Fruit fly (Drosophila melanogaster) whole organism, prepupa: ENCODE measurements around the gene CG17105.

Source experiments
- CG10631 ChIP-seq: fragments of 200-800 bp; sonication (Bioruptor generic); optimal IDR thresholded peaks from 2 replicates; lab custom pipeline; 2016; ENCODE audit warnings: missing biosample characterization, missing genetic modification characterization
- CG10669 ChIP-seq: fragments of 200-800 bp; sonication (Bioruptor generic); optimal IDR thresholded peaks from 3 replicates; lab custom pipeline; 2018; ENCODE audit warnings: missing biosample characterization, mild to moderate bottlenecking, missing genetic modification characterization, moderate library complexity
- CG4318 ChIP-seq: fragments of 200-800 bp; sonication (Bioruptor generic); optimal IDR thresholded peaks from 3 replicates; lab custom pipeline; 2017; ENCODE audit warnings: missing biosample characterization, mild to moderate bottlenecking, missing genetic modification characterization
- Eip78C ChIP-seq: fragments of 200-800 bp; sonication (Bioruptor generic); peaks from one replicate; lab custom pipeline; 2016; ENCODE audit warnings: missing biosample characterization, missing genetic modification characterization
- Met ChIP-seq: fragments of 200-800 bp; sonication (Bioruptor generic); optimal IDR thresholded peaks from 3 replicates; lab custom pipeline; 2016; ENCODE audit warnings: missing biosample characterization, missing genetic modification characterization
- OdsH ChIP-seq: fragments of 200-800 bp; sonication (Bioruptor generic); optimal IDR thresholded peaks from 3 replicates; lab custom pipeline; 2016; ENCODE audit warnings: missing biosample characterization, missing genetic modification characterization
- eg ChIP-seq: fragments of 200-800 bp; sonication (Bioruptor generic); IDR thresholded peaks from 3 replicates; pipeline ENCODE4 v1.3.6; 2022; ENCODE audit warnings: missing biosample characterization, missing genetic modification characterization
- fd59A ChIP-seq: fragments of 200-800 bp; sonication (Bioruptor generic); optimal IDR thresholded peaks from 2 replicates; lab custom pipeline; 2017; ENCODE audit warnings: missing biosample characterization, mild to moderate bottlenecking, missing genetic modification characterization, missing genetic modification reagents
- topi ChIP-seq: fragments of 200-800 bp; sonication (Bioruptor generic); optimal IDR thresholded peaks from 3 replicates; lab custom pipeline; 2016; ENCODE audit warnings: missing biosample characterization, missing genetic modification characterization

CG17105 gene

DNA sequence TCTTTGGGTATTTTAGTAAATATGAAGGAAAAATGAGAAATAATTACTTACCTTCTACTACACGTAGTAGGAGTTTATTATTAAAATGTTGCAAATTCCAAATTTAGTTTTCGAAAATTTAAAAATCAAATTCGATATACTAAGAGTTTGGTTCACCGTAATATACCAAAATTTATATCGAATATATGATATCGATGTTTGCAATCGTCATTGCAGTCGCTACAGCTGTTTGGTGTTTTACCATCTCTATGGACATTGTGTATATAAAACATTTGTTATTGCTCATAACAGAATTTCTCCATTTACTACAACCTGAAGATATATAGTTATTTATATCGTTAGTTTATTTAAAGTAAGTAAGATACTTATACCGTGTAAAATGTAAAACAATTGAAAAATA is 47.9 kb downstream of the CG17105 start, which contains the start of gene CG6443:
Gene CG6443, plus strand, starts transcription at position 228 of the 400 bp plus-strand sequence.
- no peak for TF ChIP-seq fd59A (GFP tag; lab: Kevin White, UChicago)
- TF ChIP-seq CG4318 (GFP tag; lab: Kevin White, UChicago): no peak
- TF ChIP-seq CG10669 (GFP tag; lab: Kevin White, UChicago): no peak
- no peak for TF ChIP-seq eg (GFP tag; lab: Robert Waterston, UW)
- TF ChIP-seq OdsH: no peak
- no peak for TF ChIP-seq Eip78C
- TF ChIP-seq Met (GFP tag; lab: Kevin White, UChicago): no peak
- TF ChIP-seq, all 60 proteins: peak for 0

dm6 chr2L:10729955-10730354 is 49.1 kb downstream of the CG17105 start, which contains the start of gene CG17118:
Gene CG17118 (plus strand): TSS chr2L:10730255.
- TF ChIP-seq topi (GFP tag; lab: Kevin White, UChicago): no peak
- no peak for TF ChIP-seq CG4318 (GFP tag; lab: Kevin White, UChicago)
- no peak for TF ChIP-seq CG10631 (GFP tag; lab: Kevin White, UChicago)
